Worm (Caenorhabditis elegans) whole organism, L2 larva: ENCODE results near the gene cest-7.

Source experiments
- aly-2 ChIP-seq: fragments of 150-350 bp; optimal IDR thresholded peaks from 2 replicates; lab custom pipeline; 2014; ENCODE audit warnings: missing biosample characterization, missing genetic modification characterization
- ama-1 ChIP-seq: fragments of 150-350 bp; optimal IDR thresholded peaks from 2 replicates; lab custom pipeline; 2018; ENCODE audit warnings: inconsistent platforms
- dmd-4 ChIP-seq: sonication (generic microtip); optimal IDR thresholded peaks from 2 replicates; lab custom pipeline; 2017; ENCODE audit warnings: missing biosample characterization, missing genetic modification characterization
- elt-1 ChIP-seq: fragments of 150-350 bp; optimal IDR thresholded peaks from 2 replicates; lab custom pipeline; 2014; ENCODE audit warnings: missing biosample characterization, missing genetic modification characterization
- fos-1 ChIP-seq: fragments of 150-350 bp; optimal IDR thresholded peaks from 2 replicates; lab custom pipeline; 2014; ENCODE audit warnings: missing biosample characterization, missing genetic modification characterization
- lin-39 ChIP-seq: fragments of 150-350 bp; optimal IDR thresholded peaks from 2 replicates; lab custom pipeline; 2014; ENCODE audit warnings: missing biosample characterization, missing genetic modification reagents, missing genetic modification characterization
- nhr-237 ChIP-seq: fragments of 150-350 bp; optimal IDR thresholded peaks from 2 replicates; lab custom pipeline; 2014; ENCODE audit warnings: missing biosample characterization, missing genetic modification characterization
- nhr-25 ChIP-seq: fragments of 150-350 bp; sonication (generic microtip); optimal IDR thresholded peaks from 3 replicates; lab custom pipeline; 2014; ENCODE audit warnings: missing biosample characterization, missing genetic modification characterization
- skn-1 ChIP-seq: sonication (generic microtip); optimal IDR thresholded peaks from 2 replicates; lab custom pipeline; 2017; ENCODE audit warnings: missing biosample characterization, missing genetic modification characterization

DNA sequence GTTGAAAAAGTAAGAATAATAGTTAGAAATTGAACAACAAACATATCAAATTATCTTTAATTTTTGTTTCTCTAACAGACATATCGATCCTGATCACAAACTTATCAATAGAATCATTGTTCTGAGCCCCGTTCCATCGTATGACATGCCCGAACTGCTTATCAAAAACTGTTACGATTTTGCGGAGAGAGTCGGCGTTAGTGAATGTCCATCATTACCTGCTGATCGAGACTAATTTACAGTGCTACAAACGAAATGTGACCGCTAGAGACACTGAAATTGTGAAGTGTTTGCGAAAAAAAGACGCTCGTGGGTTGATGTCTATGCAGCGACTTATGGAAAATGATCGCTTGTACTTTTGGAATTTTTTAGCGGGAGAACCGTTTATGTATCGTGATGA, 13.2 kb downstream of the cest-7 start:
- TF ChIP-seq aly-2 (tag; lab: Kevin White, UChicago) (no peak), elt-1 (tag; lab: Kevin White, UChicago) (no peak), nhr-25 (tag; lab: Kevin White, UChicago) (no peak), nhr-237 (tag; lab: Kevin White, UChicago) (no peak), dmd-4 (tag; lab: Kevin White, UChicago) (no peak), ama-1 (lab: Kevin White, UChicago) (no peak), lin-39 (tag; lab: Kevin White, UChicago) (no peak), fos-1 (tag; lab: Kevin White, UChicago) (no peak), skn-1 (tag; lab: Kevin White, UChicago) (no peak)
